Fruit fly (Drosophila melanogaster) whole organism, embryonic: ENCODE results near the gene Cdc42.

Experiments
- Antp ChIP-seq: fragments of 200-800 bp; sonication (Bioruptor generic); optimal IDR thresholded peaks from 3 replicates; lab custom pipeline; 2016; ENCODE audit warnings: missing biosample characterization, missing genetic modification characterization
- Blimp-1 ChIP-seq: fragments of 200-800 bp; sonication (Bioruptor generic); optimal IDR thresholded peaks from 3 replicates; lab custom pipeline; 2018; ENCODE audit warnings: missing biosample characterization, missing genetic modification characterization, mild to moderate bottlenecking, moderate library complexity, missing genetic modification reagents
- CG10321 ChIP-seq: fragments of 200-800 bp; sonication (Bioruptor generic); IDR thresholded peaks from 2 replicates; pipeline ENCODE4 v1.3.6; 2022; ENCODE audit warnings: missing biosample characterization, missing genetic modification characterization
- CG10543 ChIP-seq: fragments of 200-800 bp; sonication (Bioruptor generic); optimal IDR thresholded peaks from 3 replicates; lab custom pipeline; 2017; ENCODE audit warnings: missing biosample characterization, mild to moderate bottlenecking, missing genetic modification characterization, moderate library complexity
- CG10565 ChIP-seq: fragments of 200-800 bp; sonication (Bioruptor generic); optimal IDR thresholded peaks from 3 replicates; lab custom pipeline; 2016; ENCODE audit warnings: missing biosample characterization, mild to moderate bottlenecking, missing genetic modification characterization
- CG10959 ChIP-seq: fragments of 200-800 bp; sonication (Bioruptor generic); IDR thresholded peaks from 2 replicates; pipeline ENCODE4 v1.3.6; 2022; ENCODE audit warnings: missing biosample characterization, missing genetic modification characterization
- CG14860 ChIP-seq: fragments of 200-800 bp; sonication (Bioruptor generic); IDR thresholded peaks from 3 replicates; pipeline ENCODE4 v1.3.6; 2022; ENCODE audit warnings: missing biosample characterization, missing genetic modification characterization; ENCODE audit not compliant: partially characterized antibody
- CG15073 ChIP-seq: fragments of 200-800 bp; sonication (Bioruptor generic); optimal IDR thresholded peaks from 2 replicates; lab custom pipeline; 2016; ENCODE audit warnings: missing biosample characterization, missing genetic modification characterization
- CG15601 ChIP-seq: fragments of 200-800 bp; sonication (Bioruptor generic); optimal IDR thresholded peaks from 3 replicates; lab custom pipeline; 2019; ENCODE audit warnings: missing biosample characterization, mild to moderate bottlenecking, missing genetic modification characterization, moderate library complexity
- CG15696 ChIP-seq: fragments of 200-800 bp; sonication (Bioruptor generic); optimal IDR thresholded peaks from 2 replicates; lab custom pipeline; 2019; ENCODE audit warnings: missing biosample characterization, mild to moderate bottlenecking, missing genetic modification characterization, moderate library complexity
- CG30431 ChIP-seq: fragments of 200-800 bp; sonication (Bioruptor generic); optimal IDR thresholded peaks from 2 replicates; lab custom pipeline; 2017; ENCODE audit warnings: missing biosample characterization, missing genetic modification characterization
- CG3163 ChIP-seq: fragments of 200-800 bp; sonication (Bioruptor generic); optimal IDR thresholded peaks from 3 replicates; lab custom pipeline; 2016; ENCODE audit warnings: missing biosample characterization, missing genetic modification characterization
- CG3281 ChIP-seq: fragments of 200-800 bp; sonication (Bioruptor generic); optimal IDR thresholded peaks from 3 replicates; lab custom pipeline; 2017; ENCODE audit warnings: missing biosample characterization, mild to moderate bottlenecking, missing genetic modification characterization
- CG4854 ChIP-seq: fragments of 200-800 bp; sonication (Bioruptor generic); optimal IDR thresholded peaks from 2 replicates; lab custom pipeline; 2016; ENCODE audit warnings: missing biosample characterization, missing genetic modification characterization, inconsistent platforms
- CG8388 ChIP-seq: fragments of 200-800 bp; sonication (Bioruptor generic); optimal IDR thresholded peaks from 2 replicates; lab custom pipeline; 2019; ENCODE audit warnings: missing biosample characterization, mild to moderate bottlenecking, missing genetic modification characterization, moderate library complexity
- CG9876 ChIP-seq: fragments of 200-800 bp; sonication (Bioruptor generic); optimal IDR thresholded peaks from 2 replicates; lab custom pipeline; 2016; ENCODE audit warnings: missing biosample characterization, missing genetic modification characterization
- D ChIP-seq, 2 experiments: fragments of 200-800 bp in 1 of 2; fragments of >200 bp in 1 of 2; sonication (Bioruptor generic) in 1 of 2; optimal IDR thresholded peaks; 2 replicates in 1 of 2; 3 replicates in 1 of 2; lab custom pipeline; 2017; ENCODE audit warnings: mild to moderate bottlenecking in 1 of 2, missing biosample characterization in 1 of 2, missing genetic modification characterization in 1 of 2, missing genetic modification reagents in 1 of 2
- H2.0 ChIP-seq: fragments of 200-800 bp; sonication (Bioruptor generic); IDR thresholded peaks from 2 replicates; pipeline ENCODE4 v1.3.6; 2022; ENCODE audit warnings: missing biosample characterization, missing genetic modification characterization
- MBD-R2 ChIP-seq: fragments of 200-800 bp; sonication (Bioruptor generic); IDR thresholded peaks from 2 replicates; pipeline ENCODE4 v1.3.6; 2022; ENCODE audit warnings: missing biosample characterization, missing genetic modification characterization
- MESR4 ChIP-seq: fragments of 200-800 bp; sonication (Bioruptor generic); optimal IDR thresholded peaks from 2 replicates; lab custom pipeline; 2018; ENCODE audit warnings: missing biosample characterization, mild to moderate bottlenecking, missing genetic modification characterization, moderate library complexity
- Mrtf ChIP-seq: fragments of 200-800 bp; sonication (Bioruptor generic); IDR thresholded peaks from 3 replicates; pipeline ENCODE4 v1.3.6; 2022; ENCODE audit warnings: missing biosample characterization, missing genetic modification characterization
- Myb ChIP-seq: fragments of 200-800 bp; sonication (Bioruptor generic); optimal IDR thresholded peaks from 2 replicates; lab custom pipeline; 2016; ENCODE audit warnings: missing biosample characterization, missing genetic modification characterization
- Sry-δ ChIP-seq: fragments of 200-800 bp; sonication (Bioruptor generic); optimal IDR thresholded peaks from 2 replicates; lab custom pipeline; 2016; ENCODE audit warnings: missing biosample characterization, missing genetic modification characterization
- ato ChIP-seq: fragments of 200-800 bp; sonication (Bioruptor generic); IDR thresholded peaks from 2 replicates; pipeline ENCODE4 v1.3.6; 2022; ENCODE audit warnings: missing biosample characterization, missing genetic modification characterization; ENCODE audit not compliant: partially characterized antibody
- bsh ChIP-seq, 2 experiments: fragments of 200-800 bp; sonication (Bioruptor generic); optimal IDR thresholded peaks; 2 replicates each; lab custom pipeline; 2017 to 2018; ENCODE audit warnings: mild to moderate bottlenecking in 2 of 2, missing biosample characterization in 2 of 2, missing genetic modification characterization in 2 of 2, moderate library complexity in 1 of 2
- cad ChIP-seq: fragments of >200 bp; optimal IDR thresholded peaks from 2 replicates; lab custom pipeline; 2017; ENCODE audit warnings: missing biosample characterization, missing genetic modification characterization
- cato ChIP-seq: fragments of 200-800 bp; sonication (Bioruptor generic); optimal IDR thresholded peaks from 2 replicates; lab custom pipeline; 2016; ENCODE audit warnings: missing biosample characterization, missing genetic modification characterization, borderline replicate concordance
- chinmo ChIP-seq: fragments of 200-800 bp; sonication (Bioruptor generic); IDR thresholded peaks from 4 replicates; pipeline ENCODE4 v1.3.6; 2022; ENCODE audit warnings: missing biosample characterization, missing genetic modification characterization; ENCODE audit not compliant: partially characterized antibody
- da ChIP-seq: fragments of 200-800 bp; sonication (Bioruptor generic); optimal IDR thresholded peaks from 2 replicates; lab custom pipeline; 2016; ENCODE audit warnings: missing biosample characterization, missing genetic modification characterization
- danr ChIP-seq: fragments of 200-800 bp; sonication (Bioruptor generic); IDR thresholded peaks from 2 replicates; pipeline ENCODE4 v1.3.6; 2022; ENCODE audit warnings: missing biosample characterization, missing genetic modification characterization
- dmrt99B ChIP-seq: fragments of 200-800 bp; sonication (Bioruptor generic); optimal IDR thresholded peaks from 2 replicates; lab custom pipeline; 2018; ENCODE audit warnings: missing biosample characterization, mild to moderate bottlenecking, missing genetic modification characterization, moderate library complexity
- dysf ChIP-seq: fragments of 200-800 bp; sonication (Bioruptor generic); IDR thresholded peaks from 3 replicates; pipeline ENCODE4 v1.3.6; 2022; ENCODE audit warnings: missing biosample characterization, missing genetic modification characterization
- ems ChIP-seq: fragments of 200-800 bp; sonication (Bioruptor generic); optimal IDR thresholded peaks from 3 replicates; lab custom pipeline; 2016; ENCODE audit warnings: missing biosample characterization, missing genetic modification characterization
- eyg ChIP-seq: fragments of 200-800 bp; sonication (Bioruptor generic); optimal IDR thresholded peaks from 3 replicates; lab custom pipeline; 2016; ENCODE audit warnings: missing biosample characterization, missing genetic modification characterization
- fd96Cb ChIP-seq: fragments of 200-800 bp; sonication (Bioruptor generic); optimal IDR thresholded peaks from 2 replicates; lab custom pipeline; 2018; ENCODE audit warnings: missing biosample characterization, mild to moderate bottlenecking, missing genetic modification characterization, moderate library complexity
- gro ChIP-seq: fragments of 200-800 bp; sonication (Bioruptor generic); optimal IDR thresholded peaks from 2 replicates; lab custom pipeline; 2016; ENCODE audit warnings: missing biosample characterization, missing genetic modification characterization
- gsb-n ChIP-seq: fragments of 200-800 bp; sonication (Bioruptor generic); optimal IDR thresholded peaks from 3 replicates; lab custom pipeline; 2018; ENCODE audit warnings: missing biosample characterization, mild to moderate bottlenecking, missing genetic modification characterization
- gt ChIP-seq: fragments of 200-800 bp; sonication (Bioruptor generic); IDR thresholded peaks from 2 replicates; pipeline ENCODE4 v1.3.6; 2022; ENCODE audit warnings: missing biosample characterization, missing genetic modification characterization
- ham ChIP-seq: fragments of 200-800 bp; sonication (Bioruptor generic); IDR thresholded peaks from 2 replicates; pipeline ENCODE4 v1.3.6; 2022; ENCODE audit warnings: missing biosample characterization, missing genetic modification characterization
- hbn ChIP-seq: fragments of 200-800 bp; sonication (Bioruptor generic); IDR thresholded peaks from 2 replicates; pipeline ENCODE4 v1.3.6; 2022; ENCODE audit warnings: missing biosample characterization, missing genetic modification characterization; ENCODE audit not compliant: partially characterized antibody
- ken ChIP-seq: fragments of 200-800 bp; sonication (Bioruptor generic); IDR thresholded peaks from 3 replicates; pipeline ENCODE4 v1.3.6; 2022; ENCODE audit warnings: missing biosample characterization, missing genetic modification characterization
- lov ChIP-seq, 2 experiments: fragments of 200-800 bp in 1 of 2; fragments of >200 bp in 1 of 2; sonication (Bioruptor generic) in 1 of 2; IDR thresholded peaks in 1 of 2; optimal IDR thresholded peaks in 1 of 2; 2 replicates in 1 of 2; 3 replicates in 1 of 2; pipeline versions ENCODE4 v1.3.6 to Lab custom; 2017 to 2022; ENCODE audit warnings: missing biosample characterization in 1 of 2, missing genetic modification characterization in 1 of 2
- otp ChIP-seq: fragments of 200-800 bp; sonication (Bioruptor generic); IDR thresholded peaks from 3 replicates; pipeline ENCODE4, ENCODE4 v1.3.6; 2022; ENCODE audit warnings: missing biosample characterization, missing genetic modification characterization
- pb ChIP-seq: fragments of 200-800 bp; sonication (Bioruptor generic); optimal IDR thresholded peaks from 3 replicates; lab custom pipeline; 2016; ENCODE audit warnings: missing biosample characterization, missing genetic modification characterization
- pnt ChIP-seq: fragments of 200-800 bp; sonication (Bioruptor generic); optimal IDR thresholded peaks from 3 replicates; lab custom pipeline; 2016; ENCODE audit warnings: missing biosample characterization, missing genetic modification characterization
- seq ChIP-seq: fragments of 200-800 bp; sonication (Bioruptor generic); IDR thresholded peaks from 2 replicates; pipeline ENCODE4 v1.3.6; 2022; ENCODE audit warnings: missing biosample characterization, missing genetic modification characterization
- sna ChIP-seq: fragments of 200-800 bp; sonication (Bioruptor generic); IDR thresholded peaks from 2 replicates; pipeline ENCODE4 v1.3.6; 2022; ENCODE audit warnings: missing biosample characterization, missing genetic modification characterization; ENCODE audit not compliant: partially characterized antibody
- unpg ChIP-seq: fragments of 200-800 bp; sonication (Bioruptor generic); optimal IDR thresholded peaks from 3 replicates; lab custom pipeline; 2018; ENCODE audit warnings: missing biosample characterization, mild to moderate bottlenecking, missing genetic modification characterization, moderate library complexity

The Cdc42 gene

dm6 chrX:19692951-19693698, 3.8 kb upstream of the Cdc42 start, which contains the start of gene Mer (continued):
- peak; percentile 73 for TF ChIP-seq CG8388 (GFP tag; lab: Kevin White, UChicago)
- no peak for TF ChIP-seq cad (GFP tag; lab: Kevin White, UChicago)
- peak; percentile 67 for TF ChIP-seq CG9876 (GFP tag; lab: Kevin White, UChicago)
- TF ChIP-seq ato (GFP tag; lab: Robert Waterston, UW), result no peak
- peak; percentile 76 for TF ChIP-seq ken (GFP tag; lab: Robert Waterston, UW)
- TF ChIP-seq Antp (GFP tag; lab: Kevin White, UChicago), result peak; percentile 92
- TF ChIP-seq CG10543, result peak; percentile 67
- TF ChIP-seq Sry-δ (GFP tag; lab: Kevin White, UChicago), result peak; percentile 55
- peak; percentile 68 for TF ChIP-seq CG15696 (tag; lab: Kevin White, UChicago)
- TF ChIP-seq CG10959, result peak; percentile 66
- no peak for TF ChIP-seq CG14860 (GFP tag; lab: Robert Waterston, UW)
- TF ChIP-seq D (optimal IDR thresholded peaks at IDR 0.05; lab: Kevin White, UChicago), result no peak
- TF ChIP-seq D (GFP tag; optimal IDR thresholded peaks at IDR 0.05; lab: Kevin White, UChicago), result peak; percentile 73
- peak; percentile 67 for TF ChIP-seq CG30431 (GFP tag; lab: Kevin White, UChicago)
- peak; percentile 76 for TF ChIP-seq pnt (GFP tag; lab: Kevin White, UChicago)
- no peak for TF ChIP-seq lov (optimal IDR thresholded peaks at IDR 0.05; lab: Kevin White, UChicago)
- peak; percentile 48; the same call in 1 of the 3 replicates for TF ChIP-seq lov (GFP tag; IDR thresholded peaks at IDR 0.05; lab: Robert Waterston, UW)
- TF ChIP-seq da (GFP tag; lab: Kevin White, UChicago), result peak; percentile 52
- peak; percentile 71 for TF ChIP-seq Myb
- TF ChIP-seq gro, result peak; percentile 79
- TF ChIP-seq gsb-n (tag; lab: Kevin White, UChicago), result peak; percentile 65
- no peak for TF ChIP-seq hbn (GFP tag; lab: Robert Waterston, UW)
- TF ChIP-seq ems, result peak; percentile 60
- 0 out of 2 replicates have a peak, but pooled peaks have one; percentile 57 for TF ChIP-seq ham
- no peak for TF ChIP-seq sna (GFP tag; lab: Robert Waterston, UW)
- peak; percentile 89 for TF ChIP-seq pb
- peak; percentile 30; the same call in 1 of the 2 replicates for TF ChIP-seq CG10321 (GFP tag; lab: Robert Waterston, UW)
- TF ChIP-seq dysf (GFP tag; lab: Robert Waterston, UW), result peak; percentile 90
- peak; percentile 29 for TF ChIP-seq cato (GFP tag; lab: Kevin White, UChicago)
- TF ChIP-seq H2.0 (GFP tag; lab: Robert Waterston, UW), result peak; percentile 64
- peak; percentile 52 for TF ChIP-seq CG4854 (GFP tag; lab: Kevin White, UChicago)
- TF ChIP-seq gt (GFP tag; lab: Robert Waterston, UW), result no peak
- no peak for TF ChIP-seq chinmo
- peak; percentile 77 for TF ChIP-seq eyg (GFP tag; lab: Kevin White, UChicago)
- TF ChIP-seq CG15073, result no peak
- TF ChIP-seq fd96Cb (tag; lab: Kevin White, UChicago), result peak; percentile 73
- TF ChIP-seq otp (GFP tag; lab: Robert Waterston, UW), result peak; percentile 76; the same call in 2 of the 3 replicates
- TF ChIP-seq MBD-R2 (GFP tag; lab: Robert Waterston, UW), result peak; percentile 88
- TF ChIP-seq CG3163 (GFP tag; lab: Kevin White, UChicago), result peak; percentile 72
- TF ChIP-seq bsh (GFP tag; optimal IDR thresholded peaks at IDR 0.05; lab: Kevin White, UChicago), result peak; percentile 76 to 82
- TF ChIP-seq unpg (GFP tag; lab: Kevin White, UChicago), result peak; percentile 90
- TF ChIP-seq MESR4 (GFP tag; lab: Kevin White, UChicago), result peak; percentile 86
- TF ChIP-seq Mrtf (GFP tag; lab: Robert Waterston, UW), result peak; percentile 85
- peak; percentile 63 for TF ChIP-seq CG15601 (tag; lab: Kevin White, UChicago)
- no peak for TF ChIP-seq danr (GFP tag; lab: Robert Waterston, UW)
- peak; percentile 85 for TF ChIP-seq seq
- peak; percentile 75 for TF ChIP-seq Blimp-1
- TF ChIP-seq CG10565 (GFP tag; lab: Kevin White, UChicago), result no peak
- TF ChIP-seq dmrt99B (tag; lab: Kevin White, UChicago), result peak; percentile 84
- peak; percentile 90 for TF ChIP-seq CG3281 (GFP tag; lab: Kevin White, UChicago)
